Worm (Caenorhabditis elegans): ENCODE data around the gene txt-3.

txt-3 gene

ce11 chrIV:4982477-4982876 lies 18.7 kb downstream of the txt-3 start, which contains the start of gene E03H12.4:
Gene E03H12.4 (plus strand): TSS chrIV:4982596.
- TF ChIP-seq unc-62 (GFP tag; optimal IDR thresholded peaks at IDR 0.05 in 1 of 2) (peak in 1 of 2 experiments; percentile 96), unc-62 (tag; optimal IDR thresholded peaks at IDR 0.05) (no peak), dve-1 (tag; optimal IDR thresholded peaks at IDR 0.05; ENCODE audit: insufficient read depth) (no peak), Y105C5A.15 (GFP tag; IDR thresholded peaks at IDR 0.05) (no peak)

ce11 chrIV:4983746-4984145 lies 20.0 kb downstream of the txt-3 start, which contains the start of gene clec-176:
Gene clec-176 (plus strand): TSS chrIV:4984046.
- TF ChIP-seq ceh-44 (GFP tag; IDR thresholded peaks at IDR 0.05), result no peak
- TF ChIP-seq ces-1 (GFP tag; optimal IDR thresholded peaks at IDR 0.05), result no peak
- no peak for TF ChIP-seq hmg-1.1 (GFP tag; IDR thresholded peaks at IDR 0.05)
- TF ChIP-seq dmd-9 (GFP tag; IDR thresholded peaks at IDR 0.05), result no peak
- no peak for TF ChIP-seq aly-2 (tag; optimal IDR thresholded peaks at IDR 0.05)

ce11 chrIV:4986246-4986645 lies 22.5 kb downstream of the txt-3 start, which contains the start of gene clec-177:
Gene clec-177 (plus strand): TSS chrIV:4986546.
- no peak for TF ChIP-seq Y5F2A.4 (GFP tag; optimal IDR thresholded peaks at IDR 0.05)
- no peak for TF ChIP-seq nhr-111 (GFP tag; optimal IDR thresholded peaks at IDR 0.05)
- no peak for TF ChIP-seq spr-3 (GFP tag; optimal IDR thresholded peaks at IDR 0.05)
- no peak for TF ChIP-seq ztf-11 (tag; optimal IDR thresholded peaks at IDR 0.05)
- no peak for TF ChIP-seq nhr-6 (tag; optimal IDR thresholded peaks at IDR 0.05)
- TF ChIP-seq F26F4.8 (GFP tag; conservative IDR thresholded peaks at IDR 0.05), result no peak
- no peak for TF ChIP-seq lin-13 (GFP tag; optimal IDR thresholded peaks at IDR 0.05)
- TF ChIP-seq snpc-4 (tag; optimal IDR thresholded peaks at IDR 0.05), result no peak
- no peak for TF ChIP-seq pqm-1 (tag; optimal IDR thresholded peaks at IDR 0.05)
- no peak for TF ChIP-seq dmd-9 (GFP tag; IDR thresholded peaks at IDR 0.05)
- no peak for TF ChIP-seq zfp-2 (tag; optimal IDR thresholded peaks at IDR 0.05)
- no peak for TF ChIP-seq egl-27 (tag; optimal IDR thresholded peaks at IDR 0.05)
- no peak for TF ChIP-seq lin-1 (GFP tag; IDR thresholded peaks at IDR 0.05)
- TF ChIP-seq F10B5.3 (tag; optimal IDR thresholded peaks at IDR 0.05), result no peak
- TF ChIP-seq F49E8.2 (tag; optimal IDR thresholded peaks at IDR 0.05; ENCODE audit: borderline replicate concordance), result no peak

- TF ChIP-seq ctbp-1 (GFP tag; IDR thresholded peaks at IDR 0.05) (no peak), daf-12 (tag; optimal IDR thresholded peaks at IDR 0.05) (no peak), ceh-62 (tag; optimal IDR thresholded peaks at IDR 0.05) (no peak), R02D3.7 (tag; optimal IDR thresholded peaks at IDR 0.05) (no peak), nhr-28 (tag; optimal IDR thresholded peaks at IDR 0.05) (no peak), F10B5.3 (tag; optimal IDR thresholded peaks at IDR 0.05) (no peak), php-3 (GFP tag; IDR thresholded peaks at IDR 0.05) (no peak), vab-7 (GFP tag; IDR thresholded peaks at IDR 0.05) (no peak)
These were observed 24.8 kb downstream of the txt-3 start, which contains the start of gene E03H12.7 for ce11 chrIV:4988531-4988930. Gene E03H12.7 (minus strand): TSS chrIV:4988631.

DNA sequence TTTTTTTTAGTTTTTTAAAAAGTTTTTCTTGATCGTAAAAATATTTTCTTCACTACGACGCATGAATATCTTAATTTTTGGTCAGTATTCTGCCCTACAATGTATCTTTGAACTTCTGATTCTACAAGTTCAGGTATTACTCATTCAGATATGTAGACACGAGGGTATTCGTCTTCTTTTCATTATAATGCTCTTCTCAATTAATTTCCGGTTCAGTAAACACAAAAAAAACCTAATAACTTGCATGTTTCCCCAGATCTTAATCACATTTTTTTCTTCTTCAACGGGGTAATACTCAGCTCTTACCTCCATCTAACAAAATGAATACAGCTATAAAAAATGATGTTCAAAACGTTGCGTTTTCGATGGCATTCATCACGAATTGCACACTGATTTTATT lies 28.3 kb downstream of the txt-3 start, which contains the start of gene str-162:
str-162 (plus strand) TSS at position 301 of the 400 bp plus-strand sequence.
- TF ChIP-seq nhr-28 (tag; optimal IDR thresholded peaks at IDR 0.05) (no peak), unc-62 (GFP tag; optimal IDR thresholded peaks at IDR 0.05 in 1 of 2) (peak in 1 of 2 experiments; percentile 13), unc-62 (tag; optimal IDR thresholded peaks at IDR 0.05) (no peak), nhr-6 (tag; optimal IDR thresholded peaks at IDR 0.05) (no peak)

- no peak for TF ChIP-seq tag-97 (GFP tag; IDR thresholded peaks at IDR 0.05)
- TF ChIP-seq Y105C5A.15 (GFP tag; IDR thresholded peaks at IDR 0.05), result no peak
- no peak for TF ChIP-seq dmd-8 (GFP tag; IDR thresholded peaks at IDR 0.05)
- peak in 1 of 2 experiments; percentile 96 for TF ChIP-seq unc-62 (GFP tag; optimal IDR thresholded peaks at IDR 0.05 in 1 of 2)
- TF ChIP-seq unc-62 (tag; optimal IDR thresholded peaks at IDR 0.05), result no peak
These were observed 29.4 kb downstream of the txt-3 start for ce11 chrIV:4993128-4993527.

All from whole organism, L4 larva.